Fruit fly (Drosophila melanogaster) whole organism, embryonic: ENCODE measurements around the gene CG11882.

Source experiments
- Ada2b ChIP-seq: fragments of 200-800 bp; sonication (Bioruptor generic); IDR thresholded peaks from 2 replicates; pipeline ENCODE4 v1.3.6; 2022; ENCODE audit warnings: missing biosample characterization, missing genetic modification characterization
- Aef1 ChIP-seq: fragments of 200-800 bp; sonication (Bioruptor generic); IDR thresholded peaks from 3 replicates; pipeline ENCODE4 v1.3.6; 2022; ENCODE audit warnings: missing biosample characterization, missing genetic modification characterization
- BEAF-32 ChIP-seq: fragments of 200-800 bp; sonication (Bioruptor generic); optimal IDR thresholded peaks from 3 replicates; lab custom pipeline; 2017; ENCODE audit warnings: missing biosample characterization, missing genetic modification characterization, mild to moderate bottlenecking, moderate library complexity, missing genetic modification reagents
- CG10267 ChIP-seq: fragments of 200-800 bp; sonication (Bioruptor generic); optimal IDR thresholded peaks from 2 replicates; lab custom pipeline; 2018; ENCODE audit warnings: missing biosample characterization, mild to moderate bottlenecking, missing genetic modification characterization, moderate library complexity
- CG10366 ChIP-seq: fragments of 200-800 bp; sonication (Bioruptor generic); IDR thresholded peaks from 2 replicates; pipeline ENCODE4 v1.3.6; 2022; ENCODE audit warnings: missing biosample characterization, missing genetic modification characterization
- CG10431 ChIP-seq: fragments of 200-800 bp; sonication (Bioruptor generic); optimal IDR thresholded peaks from 3 replicates; lab custom pipeline; 2018; ENCODE audit warnings: missing biosample characterization, mild to moderate bottlenecking, missing genetic modification characterization
- CG12391 ChIP-seq: fragments of 200-800 bp; sonication (Bioruptor generic); optimal IDR thresholded peaks from 3 replicates; lab custom pipeline; 2018; ENCODE audit warnings: missing biosample characterization, mild to moderate bottlenecking, missing genetic modification characterization, moderate library complexity
- CG14710 ChIP-seq: fragments of 200-800 bp; sonication (Bioruptor generic); optimal IDR thresholded peaks from 3 replicates; lab custom pipeline; 2019; ENCODE audit warnings: missing biosample characterization, mild to moderate bottlenecking, missing genetic modification characterization, moderate library complexity
- CG16863 ChIP-seq: fragments of 200-800 bp; sonication (Bioruptor generic); optimal IDR thresholded peaks from 3 replicates; lab custom pipeline; 2016; ENCODE audit warnings: missing biosample characterization, missing genetic modification characterization
- CG17612 ChIP-seq: fragments of 200-800 bp; sonication (Bioruptor generic); IDR thresholded peaks from 2 replicates; pipeline ENCODE4 v1.3.6; 2022; ENCODE audit warnings: missing biosample characterization, missing genetic modification characterization
- CG18599 ChIP-seq: fragments of 200-800 bp; sonication (Bioruptor generic); optimal IDR thresholded peaks from 3 replicates; lab custom pipeline; 2017; ENCODE audit warnings: missing biosample characterization, missing genetic modification characterization, mild to moderate bottlenecking, moderate library complexity, missing genetic modification reagents
- CG2129 ChIP-seq: fragments of 200-800 bp; sonication (Bioruptor generic); IDR thresholded peaks from 2 replicates; pipeline ENCODE4 v1.3.6; 2022; ENCODE audit warnings: missing biosample characterization, missing genetic modification characterization; ENCODE audit not compliant: partially characterized antibody
- CG2678 ChIP-seq: fragments of 200-800 bp; sonication (Bioruptor generic); optimal IDR thresholded peaks from 3 replicates; lab custom pipeline; 2019; ENCODE audit warnings: missing biosample characterization, mild to moderate bottlenecking, missing genetic modification characterization, moderate library complexity
- CG2712 ChIP-seq: fragments of 200-800 bp; optimal IDR thresholded peaks from 3 replicates; lab custom pipeline; 2019; ENCODE audit warnings: missing biosample characterization, mild to moderate bottlenecking, missing genetic modification characterization, moderate library complexity
- CG30403 ChIP-seq: fragments of 200-800 bp; sonication (Bioruptor generic); optimal IDR thresholded peaks from 3 replicates; lab custom pipeline; 2016; ENCODE audit warnings: missing biosample characterization, missing genetic modification characterization
- CG3163 ChIP-seq: fragments of 200-800 bp; sonication (Bioruptor generic); optimal IDR thresholded peaks from 3 replicates; lab custom pipeline; 2016; ENCODE audit warnings: missing biosample characterization, missing genetic modification characterization
- CG4617 ChIP-seq: fragments of 200-800 bp; sonication (Bioruptor generic); optimal IDR thresholded peaks from 3 replicates; lab custom pipeline; 2016; ENCODE audit warnings: missing biosample characterization, missing genetic modification characterization, borderline replicate concordance
- CG6272 ChIP-seq: fragments of 200-800 bp; sonication (Bioruptor generic); IDR thresholded peaks from 2 replicates; pipeline ENCODE4 v1.3.6; 2022; ENCODE audit warnings: missing biosample characterization, missing genetic modification characterization
- CG7372 ChIP-seq: fragments of 200-800 bp; sonication (Bioruptor generic); IDR thresholded peaks from 2 replicates; pipeline ENCODE4 v1.3.6; 2022; ENCODE audit warnings: missing biosample characterization, missing genetic modification characterization
- CG7839 ChIP-seq: fragments of 200-800 bp; sonication (Bioruptor generic); optimal IDR thresholded peaks from 3 replicates; lab custom pipeline; 2018; ENCODE audit warnings: missing biosample characterization, mild to moderate bottlenecking, missing genetic modification characterization, moderate library complexity
- CG9797 ChIP-seq: fragments of 200-800 bp; sonication (Bioruptor generic); optimal IDR thresholded peaks from 3 replicates; lab custom pipeline; 2018; ENCODE audit warnings: missing biosample characterization, mild to moderate bottlenecking, missing genetic modification characterization
- CoRest ChIP-seq: fragments of 200-800 bp; sonication (Bioruptor generic); optimal IDR thresholded peaks from 3 replicates; lab custom pipeline; 2018; ENCODE audit warnings: missing biosample characterization, mild to moderate bottlenecking, missing genetic modification characterization, moderate library complexity
- Dbx ChIP-seq: fragments of 200-800 bp; sonication (Bioruptor generic); IDR thresholded peaks from 3 replicates; pipeline ENCODE4 v1.3.6; 2022; ENCODE audit warnings: missing biosample characterization, missing genetic modification characterization
- Dip2 ChIP-seq: fragments of 200-800 bp; sonication (Bioruptor generic); IDR thresholded peaks from 2 replicates; pipeline ENCODE4 v1.3.6; 2022; ENCODE audit warnings: missing biosample characterization, missing genetic modification characterization
- Dref ChIP-seq: fragments of 200-800 bp; sonication (Bioruptor generic); IDR thresholded peaks from 2 replicates; pipeline ENCODE4 v1.3.6; 2022; ENCODE audit warnings: missing biosample characterization, missing genetic modification characterization
- Hmr ChIP-seq: fragments of 200-800 bp; sonication (Bioruptor generic); optimal IDR thresholded peaks from 3 replicates; lab custom pipeline; 2017; ENCODE audit warnings: mild to moderate bottlenecking, missing biosample characterization, missing genetic modification reagents, missing genetic modification characterization
- Jarid2 ChIP-seq: fragments of 200-800 bp; sonication (Bioruptor generic); optimal IDR thresholded peaks from 3 replicates; lab custom pipeline; 2017; ENCODE audit warnings: mild to moderate bottlenecking, missing biosample characterization, missing genetic modification reagents, missing genetic modification characterization
- Meics ChIP-seq: fragments of 200-800 bp; sonication (Bioruptor generic); optimal IDR thresholded peaks from 2 replicates; lab custom pipeline; 2017; ENCODE audit warnings: missing biosample characterization, mild to moderate bottlenecking, missing genetic modification characterization
- Sry-δ ChIP-seq: fragments of 200-800 bp; sonication (Bioruptor generic); optimal IDR thresholded peaks from 2 replicates; lab custom pipeline; 2016; ENCODE audit warnings: missing biosample characterization, missing genetic modification characterization
- Stat92E ChIP-seq, 3 experiments: fragments of >200 bp in 2 of 3; fragments of 200-800 bp in 1 of 3; sonication (Bioruptor generic) in 1 of 3; optimal IDR thresholded peaks; 2 replicates each; lab custom pipeline; 2017 to 2019; ENCODE audit warnings: missing biosample characterization in 3 of 3, missing genetic modification characterization in 3 of 3, mild to moderate bottlenecking in 1 of 3, moderate library complexity in 1 of 3
- ato ChIP-seq: fragments of 200-800 bp; sonication (Bioruptor generic); IDR thresholded peaks from 2 replicates; pipeline ENCODE4 v1.3.6; 2022; ENCODE audit warnings: missing biosample characterization, missing genetic modification characterization; ENCODE audit not compliant: partially characterized antibody
- bbx ChIP-seq: fragments of 200-800 bp; sonication (Bioruptor generic); IDR thresholded peaks from 2 replicates; pipeline ENCODE4 v1.3.6; 2022; ENCODE audit warnings: missing biosample characterization, missing genetic modification characterization; ENCODE audit not compliant: partially characterized antibody
- cato ChIP-seq: fragments of 200-800 bp; sonication (Bioruptor generic); optimal IDR thresholded peaks from 2 replicates; lab custom pipeline; 2016; ENCODE audit warnings: missing biosample characterization, missing genetic modification characterization, borderline replicate concordance
- caup ChIP-seq: fragments of 200-800 bp; sonication (Bioruptor generic); optimal IDR thresholded peaks from 3 replicates; lab custom pipeline; 2017; ENCODE audit warnings: missing biosample characterization, mild to moderate bottlenecking, missing genetic modification characterization, moderate library complexity; ENCODE audit not compliant: severe bottlenecking
- dysf ChIP-seq: fragments of 200-800 bp; sonication (Bioruptor generic); IDR thresholded peaks from 3 replicates; pipeline ENCODE4 v1.3.6; 2022; ENCODE audit warnings: missing biosample characterization, missing genetic modification characterization
- esg ChIP-seq: fragments of 200-800 bp; sonication (Bioruptor generic); conservative IDR thresholded peaks from 2 replicates; pipeline ENCODE4 v1.3.6; 2022; ENCODE audit warnings: missing biosample characterization, missing genetic modification characterization
- fru ChIP-seq: fragments of >200 bp; optimal IDR thresholded peaks from 2 replicates; lab custom pipeline; 2017
- hkb ChIP-seq, 2 experiments: fragments of 200-800 bp in 1 of 2; fragments of >200 bp in 1 of 2; sonication (Bioruptor generic) in 1 of 2; IDR thresholded peaks in 1 of 2; optimal IDR thresholded peaks in 1 of 2; 2 replicates each; pipeline versions ENCODE4 v1.3.6 to Lab custom; 2017 to 2022; ENCODE audit warnings: missing biosample characterization in 1 of 2, missing genetic modification characterization in 1 of 2
- ind ChIP-seq: fragments of 200-800 bp; sonication (Bioruptor generic); optimal IDR thresholded peaks from 3 replicates; lab custom pipeline; 2016; ENCODE audit warnings: missing biosample characterization, missing genetic modification characterization
- lmd ChIP-seq: fragments of 200-800 bp; sonication (Bioruptor generic); IDR thresholded peaks from 2 replicates; pipeline ENCODE4 v1.3.6; 2022; ENCODE audit warnings: missing biosample characterization, missing genetic modification characterization
- odd ChIP-seq: fragments of 200-800 bp; sonication (Bioruptor generic); optimal IDR thresholded peaks from 2 replicates; lab custom pipeline; 2017; ENCODE audit warnings: missing biosample characterization, mild to moderate bottlenecking, missing genetic modification characterization
- pb ChIP-seq: fragments of 200-800 bp; sonication (Bioruptor generic); optimal IDR thresholded peaks from 3 replicates; lab custom pipeline; 2016; ENCODE audit warnings: missing biosample characterization, missing genetic modification characterization
- pfk ChIP-seq: fragments of 200-800 bp; sonication (Bioruptor generic); optimal IDR thresholded peaks from 2 replicates; lab custom pipeline; 2018; ENCODE audit warnings: missing biosample characterization, mild to moderate bottlenecking, missing genetic modification characterization, moderate library complexity
- sens ChIP-seq: fragments of 200-800 bp; sonication (Bioruptor generic); peaks from one replicate; lab custom pipeline; 2016; ENCODE audit warnings: missing biosample characterization, missing genetic modification characterization
- sima ChIP-seq: fragments of 200-800 bp; sonication (Bioruptor generic); optimal IDR thresholded peaks from 2 replicates; lab custom pipeline; 2016; ENCODE audit warnings: missing biosample characterization, missing genetic modification characterization
- slbo ChIP-seq: fragments of 200-800 bp; sonication (Bioruptor generic); IDR thresholded peaks from 2 replicates; pipeline ENCODE4 v1.3.6; 2022; ENCODE audit warnings: missing biosample characterization, missing genetic modification characterization
- sr ChIP-seq: fragments of 200-800 bp; sonication (Bioruptor generic); IDR thresholded peaks from 3 replicates; pipeline ENCODE4 v1.3.6; 2022; ENCODE audit warnings: missing biosample characterization, missing genetic modification characterization
- wdn ChIP-seq: fragments of 200-800 bp; sonication (Bioruptor generic); IDR thresholded peaks from 2 replicates; pipeline ENCODE4 v1.3.6; 2022; ENCODE audit warnings: missing biosample characterization, missing genetic modification characterization
- zen2 ChIP-seq: fragments of 200-800 bp; sonication (Bioruptor generic); IDR thresholded peaks from 3 replicates; pipeline ENCODE4 v1.3.6; 2022; ENCODE audit warnings: missing biosample characterization, missing genetic modification characterization; ENCODE audit not compliant: partially characterized antibody

CG11882 gene

DNA sequence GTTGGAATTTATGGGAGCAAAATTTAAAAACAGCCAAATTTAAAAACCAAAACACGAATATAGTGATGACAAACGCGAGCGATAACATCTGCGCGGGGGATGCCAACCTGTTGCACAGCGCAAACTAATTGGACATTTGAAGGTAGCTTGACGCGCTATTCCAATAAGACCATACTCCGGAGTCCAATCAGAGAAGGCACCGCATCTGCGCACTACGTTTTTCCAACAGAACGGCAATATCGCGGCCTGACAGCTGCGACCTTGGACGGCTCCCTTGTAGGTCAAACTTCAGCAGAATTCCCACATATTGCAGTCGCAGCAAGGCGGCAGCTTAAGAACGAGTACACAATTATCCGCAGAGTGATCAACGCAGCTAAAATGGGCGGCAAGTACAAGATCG is at the start of gene CG11882, which contains the start of gene Pglym78 (continued):
- TF ChIP-seq CG14710 (tag; lab: Kevin White, UChicago) (peak; percentile 41), esg (GFP tag; lab: Robert Waterston, UW) (no peak), Meics (GFP tag; lab: Kevin White, UChicago) (peak; percentile 6), Dbx (GFP tag; lab: Robert Waterston, UW) (peak; percentile 66; the same call in 2 of the 3 replicates), odd (GFP tag; lab: Kevin White, UChicago) (no peak), caup (GFP tag; lab: Kevin White, UChicago) (peak; percentile 44), lmd (no peak; the same call in 1 of the 2 replicates), dysf (no peak), Jarid2 (GFP tag; lab: Kevin White, UChicago) (no peak), Stat92E (GFP tag; optimal IDR thresholded peaks at IDR 0.05; lab: Kevin White, UChicago) (no peak), CG18599 (peak; percentile 48), zen2 (GFP tag; lab: Robert Waterston, UW) (peak; percentile 34; the same call in 1 of the 3 replicates), Dref (peak; percentile 81), wdn (GFP tag; lab: Robert Waterston, UW) (peak; percentile 41; the same call in 1 of the 2 replicates), CG10267 (tag; lab: Kevin White, UChicago) (peak; percentile 36), CoRest (peak; percentile 55), ind (GFP tag; lab: Kevin White, UChicago) (no peak), CG2129 (GFP tag; lab: Robert Waterston, UW) (0 out of 2 replicates have a peak, but pooled peaks have one; percentile 15), CG16863 (GFP tag; lab: Kevin White, UChicago) (peak; percentile 25), ato (peak; percentile 72), sens (GFP tag; lab: Kevin White, UChicago) (peak; percentile 88), CG9797 (GFP tag; lab: Kevin White, UChicago) (peak; percentile 72), CG10431 (GFP tag; lab: Kevin White, UChicago) (no peak), Hmr (GFP tag; lab: Kevin White, UChicago) (peak; percentile 73), CG2678 (tag; lab: Kevin White, UChicago) (no peak), Dip2 (GFP tag; lab: Robert Waterston, UW) (no peak), CG12391 (tag; lab: Kevin White, UChicago) (peak; percentile 49), sima (GFP tag; lab: Kevin White, UChicago) (no peak), slbo (GFP tag; lab: Robert Waterston, UW) (peak; percentile 74), BEAF-32 (GFP tag; lab: Kevin White, UChicago) (peak; percentile 60), Aef1 (GFP tag; lab: Robert Waterston, UW) (peak; percentile 21; the same call in 1 of the 3 replicates), sr (GFP tag; lab: Robert Waterston, UW) (no peak), CG10366 (GFP tag; lab: Robert Waterston, UW) (no peak), bbx (peak; percentile 55; the same call in 1 of the 2 replicates), CG30403 (GFP tag; lab: Kevin White, UChicago) (peak; percentile 50), Ada2b (GFP tag; lab: Robert Waterston, UW) (peak; percentile 50), CG17612 (GFP tag; lab: Robert Waterston, UW) (no peak), fru (no peak), CG7839 (tag; lab: Kevin White, UChicago) (no peak), CG6272 (GFP tag; lab: Robert Waterston, UW) (peak; percentile 41; the same call in 1 of the 2 replicates), CG7372 (GFP tag; lab: Robert Waterston, UW) (no peak; the same call in 1 of the 2 replicates), cato (GFP tag; lab: Kevin White, UChicago) (no peak), hkb (optimal IDR thresholded peaks at IDR 0.05; lab: Kevin White, UChicago) (no peak), hkb (GFP tag; IDR thresholded peaks at IDR 0.05; lab: Robert Waterston, UW) (no peak; the same call in 1 of the 2 replicates), pfk (no peak), CG2712 (tag; lab: Kevin White, UChicago) (peak; percentile 54), pb (no peak), CG4617 (GFP tag; lab: Kevin White, UChicago) (peak; percentile 73), CG3163 (GFP tag; lab: Kevin White, UChicago) (peak; percentile 50), Sry-δ (peak; percentile 89)
